Worm (Caenorhabditis elegans) whole organism, L4 larva: Measurements from ENCODE around the gene Y57E12AL.6.

ENCODE experiments used
- Y75B8A.6 ChIP-seq: fragments of 200-800 bp; sonication (Bioruptor generic); IDR thresholded peaks from 2 replicates; pipeline ENCODE4 v1.3.6; 2022; ENCODE audit warnings: missing genetic modification reagents, missing genetic modification characterization, missing compliant biosample characterization
- hlh-11 ChIP-seq: fragments of 200-800 bp; sonication (Bioruptor generic); optimal IDR thresholded peaks from 2 replicates; lab custom pipeline; 2018; ENCODE audit warnings: mild to moderate bottlenecking, missing genetic modification characterization, missing compliant biosample characterization
- hlh-30 ChIP-seq: sonication (generic microtip); optimal IDR thresholded peaks from 2 replicates; lab custom pipeline; 2017; ENCODE audit warnings: antibody characterized with exemption, mild to moderate bottlenecking, missing genetic modification characterization, missing compliant biosample characterization; ENCODE audit not compliant: insufficient read depth
- lin-13 ChIP-seq: fragments of 150-350 bp; optimal IDR thresholded peaks from 2 replicates; lab custom pipeline; 2014; ENCODE audit warnings: missing biosample characterization, missing genetic modification reagents, missing genetic modification characterization
- lin-39 ChIP-seq: fragments of 150-350 bp; optimal IDR thresholded peaks from 2 replicates; lab custom pipeline; 2014; ENCODE audit warnings: missing biosample characterization, missing genetic modification reagents, missing genetic modification characterization
- nhr-11 ChIP-seq: fragments of 150-350 bp; optimal IDR thresholded peaks from 2 replicates; lab custom pipeline; 2014; ENCODE audit warnings: missing biosample characterization, missing genetic modification characterization
- nhr-77 ChIP-seq: fragments of 150-350 bp; optimal IDR thresholded peaks from 2 replicates; lab custom pipeline; 2014; ENCODE audit warnings: missing biosample characterization, missing genetic modification characterization
- pha-4 ChIP-seq, 2 experiments: fragments of 150-350 bp in 1 of 2; fragments of 200-800 bp in 1 of 2; sonication (Bioruptor generic) in 1 of 2; IDR thresholded peaks in 1 of 2; optimal IDR thresholded peaks in 1 of 2; 2 replicates each; pipeline versions ENCODE4 v1.3.6 to Lab custom; 2014 to 2022; ENCODE audit warnings: missing genetic modification characterization in 2 of 2, missing genetic modification reagents in 2 of 2, missing biosample characterization in 1 of 2, missing compliant biosample characterization in 1 of 2
- set-16 ChIP-seq: fragments of 200-800 bp; sonication (Bioruptor generic); IDR thresholded peaks from 2 replicates; pipeline ENCODE4 v1.3.6; 2022; ENCODE audit warnings: missing genetic modification reagents, missing genetic modification characterization, missing compliant biosample characterization
- skn-1 ChIP-seq: fragments of 150-350 bp; optimal IDR thresholded peaks from 2 replicates; lab custom pipeline; 2014; ENCODE audit warnings: missing biosample characterization, missing genetic modification characterization
- unc-130 ChIP-seq: sonication (generic microtip); optimal IDR thresholded peaks from 2 replicates; lab custom pipeline; 2016; ENCODE audit warnings: missing genetic modification reagents, missing genetic modification characterization, missing compliant biosample characterization
- unc-39 ChIP-seq: sonication (generic microtip); optimal IDR thresholded peaks from 2 replicates; lab custom pipeline; 2017; ENCODE audit warnings: missing biosample characterization, missing genetic modification characterization
- zip-11 ChIP-seq: fragments of 200-800 bp; sonication (Bioruptor generic); IDR thresholded peaks from 2 replicates; pipeline ENCODE4 v1.3.6; 2022; ENCODE audit warnings: missing genetic modification characterization, missing compliant biosample characterization

ce11 chrV:7093720-7094401 lies 33.6 kb upstream of the Y57E12AL.6 start, which contains the start of gene nhr-135:
- TF ChIP-seq skn-1 (tag; lab: Kevin White, UChicago), result no peak
- TF ChIP-seq unc-130, result no peak
- no peak for TF ChIP-seq lin-39 (tag; lab: Kevin White, UChicago)
- TF ChIP-seq hlh-11 (tag; lab: Kevin White, UChicago), result peak; percentile 93
- no peak for TF ChIP-seq set-16 (GFP tag; lab: Robert Waterston, UW)
- no peak for TF ChIP-seq nhr-11
- TF ChIP-seq pha-4 (GFP tag; IDR thresholded peaks at IDR 0.05; lab: Robert Waterston, UW), result no peak
- TF ChIP-seq pha-4 (tag; optimal IDR thresholded peaks at IDR 0.05; lab: Kevin White, UChicago), result no peak
- TF ChIP-seq Y75B8A.6 (GFP tag; lab: Robert Waterston, UW), result no peak
- TF ChIP-seq hlh-30 (tag; lab: Kevin White, UChicago), result peak; percentile 90
- no peak for TF ChIP-seq unc-39
- TF ChIP-seq nhr-77, result peak; percentile 98
- TF ChIP-seq lin-13 (GFP tag; lab: Kevin White, UChicago), result no peak
- no peak for TF ChIP-seq zip-11
